Fruit fly (Drosophila melanogaster) Kc167 (cell line): ENCODE results near the gene TTLL15.

Source experiments
- Myc ChIP-seq: fragments of >200 bp; optimal IDR thresholded peaks from 2 replicates; lab custom pipeline; 2017; ENCODE audit warnings: missing external identifiers
- Sin3A ChIP-seq: fragments of >200 bp; optimal IDR thresholded peaks from 2 replicates; lab custom pipeline; 2018; ENCODE audit warnings: missing external identifiers
- h ChIP-seq: fragments of >200 bp; optimal IDR thresholded peaks from 3 replicates; lab custom pipeline; 2018; ENCODE audit warnings: missing external identifiers
- insv ChIP-seq: fragments of >200 bp; optimal IDR thresholded peaks from 3 replicates; lab custom pipeline; 2018; ENCODE audit warnings: missing external identifiers
- psq ChIP-seq: fragments of >200 bp; optimal IDR thresholded peaks from 2 replicates; lab custom pipeline; 2017; ENCODE audit warnings: missing external identifiers
- ttk ChIP-seq: sonication (Bioruptor generic); optimal IDR thresholded peaks from 2 replicates; lab custom pipeline; 2017; ENCODE audit warnings: missing external identifiers

Gene TTLL15

dm6 chr3R:10792604-10793003 is 22.5 kb upstream of the TTLL15 start, which contains the start of gene CG14687:
CG14687 (plus strand) TSS chr3R:10792904.
- no peak for TF ChIP-seq psq (lab: Kevin White, UChicago)
- no peak for TF ChIP-seq h (lab: Kevin White, UChicago)
- TF ChIP-seq insv (lab: Kevin White, UChicago): no peak
- no peak for TF ChIP-seq ttk (lab: Kevin White, UChicago)
- no peak for TF ChIP-seq Myc (lab: Kevin White, UChicago)
- TF ChIP-seq Sin3A (lab: Kevin White, UChicago): no peak

dm6 chr3R:10803855-10804254 is 11.2 kb upstream of the TTLL15 start, which contains the start of gene CG14692:
CG14692 (minus strand) TSS chr3R:10803955.
- TF ChIP-seq insv (lab: Kevin White, UChicago) (no peak), ttk (lab: Kevin White, UChicago) (no peak), Sin3A (lab: Kevin White, UChicago) (no peak), h (lab: Kevin White, UChicago) (no peak)

dm6 chr3R:10826796-10827524 is 11.9 kb downstream of the TTLL15 start, which contains the start of gene Cad86C:
Cad86C (plus strand) TSS chr3R:10827079.
- TF ChIP-seq insv (lab: Kevin White, UChicago) (no peak), Myc (lab: Kevin White, UChicago) (no peak), Sin3A (lab: Kevin White, UChicago) (no peak), psq (lab: Kevin White, UChicago) (no peak), h (lab: Kevin White, UChicago) (no peak), ttk (lab: Kevin White, UChicago) (no peak)

- TF ChIP-seq ttk (lab: Kevin White, UChicago) (no peak), insv (lab: Kevin White, UChicago) (no peak), Sin3A (lab: Kevin White, UChicago) (no peak), h (lab: Kevin White, UChicago) (no peak), Myc (lab: Kevin White, UChicago) (no peak), psq (lab: Kevin White, UChicago) (no peak)
Measured at dm6 chr3R:10828688-10829087, 13.6 kb downstream of the TTLL15 start.

dm6 chr3R:10829746-10830145 is 14.7 kb downstream of the TTLL15 start:
- no peak for TF ChIP-seq psq (lab: Kevin White, UChicago)

dm6 chr3R:10832526-10833165 is 17.6 kb downstream of the TTLL15 start:
- TF ChIP-seq h (lab: Kevin White, UChicago) (no peak), psq (lab: Kevin White, UChicago) (no peak), insv (lab: Kevin White, UChicago) (no peak), Sin3A (lab: Kevin White, UChicago) (no peak), Myc (lab: Kevin White, UChicago) (no peak), ttk (lab: Kevin White, UChicago) (no peak)

- TF ChIP-seq ttk (lab: Kevin White, UChicago) (no peak), h (lab: Kevin White, UChicago) (no peak), psq (lab: Kevin White, UChicago) (no peak), Myc (lab: Kevin White, UChicago) (no peak), Sin3A (lab: Kevin White, UChicago) (no peak), insv (lab: Kevin White, UChicago) (no peak)
Measured at dm6 chr3R:10834893-10835292, 19.8 kb downstream of the TTLL15 start.

- no peak for TF ChIP-seq Sin3A (lab: Kevin White, UChicago)
- no peak for TF ChIP-seq h (lab: Kevin White, UChicago)
- no peak for TF ChIP-seq insv (lab: Kevin White, UChicago)
- no peak for TF ChIP-seq psq (lab: Kevin White, UChicago)
- TF ChIP-seq Myc (lab: Kevin White, UChicago): no peak
- TF ChIP-seq ttk (lab: Kevin White, UChicago): no peak
Measured at dm6 chr3R:10836924-10837323, 21.8 kb downstream of the TTLL15 start.

- no peak for TF ChIP-seq Myc (lab: Kevin White, UChicago)
- TF ChIP-seq insv (lab: Kevin White, UChicago): no peak
- TF ChIP-seq psq (lab: Kevin White, UChicago): no peak
- TF ChIP-seq Sin3A (lab: Kevin White, UChicago): no peak
Measured at dm6 chr3R:10842422-10842821, 27.3 kb downstream of the TTLL15 start.

- TF ChIP-seq insv (lab: Kevin White, UChicago): no peak
Measured at dm6 chr3R:10849515-10849973, 34.5 kb downstream of the TTLL15 start, which contains the start of gene CG42394. CG42394 (plus strand) TSS chr3R:10849825.

- TF ChIP-seq Myc (lab: Kevin White, UChicago) (no peak), insv (lab: Kevin White, UChicago) (no peak), Sin3A (lab: Kevin White, UChicago) (no peak), psq (lab: Kevin White, UChicago) (no peak), h (lab: Kevin White, UChicago) (no peak), ttk (lab: Kevin White, UChicago) (no peak)
Measured at dm6 chr3R:10850636-10851035, 35.5 kb downstream of the TTLL15 start.
